Worm (Caenorhabditis elegans) whole organism, mixed stage, embryonic: ENCODE measurements around the gene vps-54.

ENCODE experiments used
- M03D4.4 ChIP-seq: sonication (generic microtip); optimal IDR thresholded peaks from 2 replicates; lab custom pipeline; 2017; ENCODE audit warnings: mild to moderate bottlenecking, missing genetic modification characterization, missing compliant biosample characterization
- bed-3 ChIP-seq: fragments of 200-800 bp; sonication (Bioruptor generic); optimal IDR thresholded peaks from 3 replicates; lab custom pipeline; 2018; ENCODE audit warnings: mild to moderate bottlenecking, missing genetic modification characterization, moderate library complexity, missing compliant biosample characterization
- blmp-1 ChIP-seq: fragments of 150-350 bp; optimal IDR thresholded peaks from 2 replicates; lab custom pipeline; 2014; ENCODE audit warnings: missing biosample characterization, missing genetic modification characterization
- ceh-39 ChIP-seq: fragments of 150-350 bp; optimal IDR thresholded peaks from 2 replicates; lab custom pipeline; 2014; ENCODE audit warnings: missing biosample characterization, missing genetic modification characterization
- ceh-43 ChIP-seq: fragments of 200-800 bp; sonication (Bioruptor generic); optimal IDR thresholded peaks from 2 replicates; lab custom pipeline; 2018; ENCODE audit warnings: mild to moderate bottlenecking, missing genetic modification characterization, moderate library complexity, missing compliant biosample characterization
- ceh-83 ChIP-seq: fragments of 200-800 bp; sonication (Bioruptor generic); optimal IDR thresholded peaks from 2 replicates; lab custom pipeline; 2018; ENCODE audit warnings: mild to moderate bottlenecking, missing genetic modification characterization, missing compliant biosample characterization
- ces-1 ChIP-seq: fragments of 150-350 bp; optimal IDR thresholded peaks from 2 replicates; lab custom pipeline; 2014; ENCODE audit warnings: missing biosample characterization, missing genetic modification reagents, missing genetic modification characterization
- cnd-1 ChIP-seq: fragments of 200-800 bp; sonication (Bioruptor generic); optimal IDR thresholded peaks from 2 replicates; lab custom pipeline; 2018; ENCODE audit warnings: mild to moderate bottlenecking, missing genetic modification characterization, missing compliant biosample characterization
- drap-1 ChIP-seq: fragments of 200-800 bp; sonication (Bioruptor generic); optimal IDR thresholded peaks from 3 replicates; lab custom pipeline; 2018; ENCODE audit warnings: mild to moderate bottlenecking, missing genetic modification characterization, missing compliant biosample characterization
- elt-1 ChIP-seq: sonication (generic microtip); optimal IDR thresholded peaks from 2 replicates; lab custom pipeline; 2017; ENCODE audit warnings: missing genetic modification characterization, mild to moderate bottlenecking, missing compliant biosample characterization, antibody characterized with exemption, moderate library complexity, borderline replicate concordance; ENCODE audit not compliant: insufficient read depth
- elt-3 ChIP-seq: fragments of 150-350 bp; optimal IDR thresholded peaks from 2 replicates; lab custom pipeline; 2014; ENCODE audit warnings: missing biosample characterization, missing genetic modification characterization
- flh-1 ChIP-seq: fragments of 200-800 bp; sonication (Bioruptor generic); optimal IDR thresholded peaks from 2 replicates; lab custom pipeline; 2018; ENCODE audit warnings: mild to moderate bottlenecking, missing genetic modification characterization, moderate library complexity, missing compliant biosample characterization
- ham-2 ChIP-seq: fragments of 200-800 bp; sonication (Bioruptor generic); optimal IDR thresholded peaks from 2 replicates; lab custom pipeline; 2018; ENCODE audit warnings: mild to moderate bottlenecking, missing genetic modification characterization, missing compliant biosample characterization
- hlh-1 ChIP-seq: fragments of 150-350 bp; optimal IDR thresholded peaks from 2 replicates; lab custom pipeline; 2014; ENCODE audit warnings: missing biosample characterization, missing genetic modification reagents, missing genetic modification characterization
- lin-13 ChIP-seq: fragments of 150-350 bp; optimal IDR thresholded peaks from 2 replicates; lab custom pipeline; 2014; ENCODE audit warnings: missing biosample characterization, missing genetic modification characterization
- lin-32 ChIP-seq: fragments of 200-800 bp; sonication (Bioruptor generic); optimal IDR thresholded peaks from 2 replicates; lab custom pipeline; 2018; ENCODE audit warnings: mild to moderate bottlenecking, missing genetic modification characterization, missing compliant biosample characterization
- lsy-2 ChIP-seq: fragments of 150-350 bp; optimal IDR thresholded peaks from 2 replicates; lab custom pipeline; 2014; ENCODE audit warnings: missing biosample characterization, missing genetic modification characterization
- mab-5 ChIP-seq: fragments of 150-350 bp; optimal IDR thresholded peaks from 2 replicates; lab custom pipeline; 2014; ENCODE audit warnings: missing biosample characterization, missing genetic modification characterization
- mep-1 ChIP-seq: fragments of 150-350 bp; optimal IDR thresholded peaks from 2 replicates; lab custom pipeline; 2017; ENCODE audit warnings: missing biosample characterization, missing genetic modification reagents, missing genetic modification characterization, inconsistent platforms
- mls-2 ChIP-seq: sonication (generic microtip); optimal IDR thresholded peaks from 2 replicates; lab custom pipeline; 2016; ENCODE audit warnings: mild to moderate bottlenecking, missing genetic modification characterization, moderate library complexity, missing compliant biosample characterization
- nhr-12 ChIP-seq: fragments of 150-350 bp; optimal IDR thresholded peaks from 2 replicates; lab custom pipeline; 2014; ENCODE audit warnings: missing biosample characterization, missing genetic modification characterization
- nhr-2 ChIP-seq: fragments of 150-350 bp; optimal IDR thresholded peaks from 2 replicates; lab custom pipeline; 2014; ENCODE audit warnings: missing biosample characterization, missing genetic modification characterization
- nhr-237 ChIP-seq: fragments of 150-350 bp; optimal IDR thresholded peaks from 2 replicates; lab custom pipeline; 2014; ENCODE audit warnings: missing biosample characterization, missing genetic modification characterization
- nhr-28 ChIP-seq: fragments of 150-350 bp; optimal IDR thresholded peaks from 2 replicates; lab custom pipeline; 2014; ENCODE audit warnings: missing biosample characterization, missing genetic modification characterization
- nhr-76 ChIP-seq: sonication (generic microtip); optimal IDR thresholded peaks from 2 replicates; lab custom pipeline; 2017; ENCODE audit warnings: missing biosample characterization, missing genetic modification characterization
- sem-2 ChIP-seq: fragments of 200-800 bp; sonication (Bioruptor generic); optimal IDR thresholded peaks from 2 replicates; lab custom pipeline; 2018; ENCODE audit warnings: mild to moderate bottlenecking, missing genetic modification characterization, missing compliant biosample characterization
- snpc-4 ChIP-seq: fragments of 150-350 bp; optimal IDR thresholded peaks from 2 replicates; lab custom pipeline; 2014; ENCODE audit warnings: missing biosample characterization, missing genetic modification characterization
- tbx-8 ChIP-seq: fragments of 200-800 bp; sonication (Bioruptor generic); optimal IDR thresholded peaks from 2 replicates; lab custom pipeline; 2018; ENCODE audit warnings: mild to moderate bottlenecking, missing genetic modification characterization, moderate library complexity, missing compliant biosample characterization
- unc-120 ChIP-seq: sonication (generic microtip); optimal IDR thresholded peaks from 2 replicates; lab custom pipeline; 2017; ENCODE audit warnings: missing genetic modification characterization, missing compliant biosample characterization; ENCODE audit not compliant: poor library complexity, severe bottlenecking
- unc-39 ChIP-seq: fragments of 150-350 bp; optimal IDR thresholded peaks from 2 replicates; lab custom pipeline; 2014; ENCODE audit warnings: missing biosample characterization, missing genetic modification characterization
- unc-62 ChIP-seq: fragments of 150-350 bp; optimal IDR thresholded peaks from 2 replicates; lab custom pipeline; 2014; ENCODE audit warnings: missing biosample characterization, missing genetic modification reagents, missing genetic modification characterization
- zip-8 ChIP-seq: fragments of 150-350 bp; optimal IDR thresholded peaks from 2 replicates; lab custom pipeline; 2014; ENCODE audit warnings: missing biosample characterization, missing genetic modification characterization
- ztf-11 ChIP-seq: fragments of 150-350 bp; optimal IDR thresholded peaks from 2 replicates; lab custom pipeline; 2014; ENCODE audit warnings: missing biosample characterization, missing genetic modification characterization

The vps-54 gene

ce11 chrV:10562817-10563216 is 13.4 kb downstream of the vps-54 start:
- TF ChIP-seq hlh-1 = no peak

DNA sequence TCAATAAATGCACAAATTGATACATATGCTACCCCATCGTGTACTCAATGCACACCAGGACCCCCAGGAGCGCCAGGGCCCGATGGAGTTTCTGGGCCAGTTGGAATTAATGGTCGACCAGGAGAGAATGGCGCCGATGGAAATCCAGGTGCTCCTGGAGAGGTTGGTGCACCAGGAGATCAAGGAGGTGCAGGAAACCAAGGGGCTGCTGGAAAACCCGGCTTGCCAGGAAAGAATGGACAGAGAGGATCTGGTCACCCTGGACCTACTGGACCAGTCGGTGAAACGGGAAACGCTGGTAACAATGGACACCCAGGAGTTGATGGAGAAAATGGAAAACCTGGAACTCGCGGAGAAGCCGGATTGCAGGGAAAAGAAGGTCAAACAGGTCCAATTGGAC is 14.6 kb downstream of the vps-54 start:
- TF ChIP-seq lin-13 (tag; lab: Kevin White, UChicago) (no peak), bed-3 (GFP tag; lab: Kevin White, UChicago) (no peak), unc-39 (tag; lab: Kevin White, UChicago) (no peak), elt-1 (no peak), mab-5 (tag; lab: Kevin White, UChicago) (no peak), cnd-1 (tag; lab: Kevin White, UChicago) (no peak), nhr-2 (no peak)

- TF ChIP-seq mls-2 (no peak), mep-1 (no peak), unc-39 (tag; lab: Kevin White, UChicago) (no peak), drap-1 (GFP tag; lab: Kevin White, UChicago) (no peak), ham-2 (GFP tag; lab: Kevin White, UChicago) (no peak), ceh-83 (GFP tag; lab: Kevin White, UChicago) (no peak), flh-1 (no peak), nhr-28 (tag; lab: Kevin White, UChicago) (no peak), nhr-12 (tag; lab: Kevin White, UChicago) (no peak), nhr-76 (tag; lab: Kevin White, UChicago) (no peak), sem-2 (GFP tag; lab: Kevin White, UChicago) (no peak), lin-13 (tag; lab: Kevin White, UChicago) (no peak), lsy-2 (tag; lab: Kevin White, UChicago) (no peak), ceh-39 (tag; lab: Kevin White, UChicago) (no peak)
These were observed 15.6 kb downstream of the vps-54 start, which contains the start of gene col-152 for ce11 chrV:10560621-10561020. TSS of gene col-152 (plus strand) at chrV:10560921.

- TF ChIP-seq nhr-76 (tag; lab: Kevin White, UChicago) (no peak), flh-1 (no peak), nhr-2 (no peak), sem-2 (GFP tag; lab: Kevin White, UChicago) (no peak), zip-8 (no peak), unc-120 (tag; lab: Kevin White, UChicago) (no peak), mls-2 (no peak), ceh-43 (GFP tag; lab: Kevin White, UChicago) (no peak), ceh-39 (tag; lab: Kevin White, UChicago) (no peak), mep-1 (no peak), ztf-11 (tag; lab: Kevin White, UChicago) (no peak), lin-32 (no peak), tbx-8 (GFP tag; lab: Kevin White, UChicago) (no peak), M03D4.4 (tag; lab: Kevin White, UChicago) (no peak), elt-1 (no peak), ceh-83 (GFP tag; lab: Kevin White, UChicago) (no peak), cnd-1 (tag; lab: Kevin White, UChicago) (no peak), snpc-4 (tag; lab: Kevin White, UChicago) (no peak), ham-2 (GFP tag; lab: Kevin White, UChicago) (no peak), elt-3 (tag; lab: Kevin White, UChicago) (no peak)
These were observed 18.5 kb downstream of the vps-54 start, which contains the start of gene best-14 for ce11 chrV:10557676-10558075. TSS of gene best-14 (plus strand) at chrV:10557976.

DNA sequence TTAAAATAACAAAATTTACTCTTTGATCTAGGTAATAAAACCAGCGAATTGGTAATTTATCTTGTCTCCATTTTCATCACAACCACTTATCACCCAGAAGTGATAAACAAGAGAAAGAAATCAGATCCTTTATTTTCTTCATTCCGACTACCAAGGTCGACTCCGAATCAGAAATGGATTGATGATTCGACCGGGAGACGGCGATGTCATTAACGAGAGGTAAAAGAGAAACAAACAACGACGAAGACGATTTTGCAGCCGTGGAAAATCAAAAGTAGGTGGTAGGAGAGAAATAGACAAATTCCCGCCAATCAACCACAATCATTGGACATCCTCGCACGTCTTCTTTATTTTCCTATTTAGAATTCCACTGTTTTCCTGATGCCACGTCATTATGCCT is 19.1 kb downstream of the vps-54 start:
- no peak for TF ChIP-seq mep-1
- no peak for TF ChIP-seq lsy-2 (tag; lab: Kevin White, UChicago)
- no peak for TF ChIP-seq ceh-83 (GFP tag; lab: Kevin White, UChicago)
- TF ChIP-seq tbx-8 (GFP tag; lab: Kevin White, UChicago) = no peak
- TF ChIP-seq cnd-1 (tag; lab: Kevin White, UChicago) = no peak
- no peak for TF ChIP-seq ces-1 (GFP tag; lab: Kevin White, UChicago)
- TF ChIP-seq nhr-237 (tag; lab: Kevin White, UChicago) = no peak
- TF ChIP-seq flh-1 = no peak
- no peak for TF ChIP-seq sem-2 (GFP tag; lab: Kevin White, UChicago)
- no peak for TF ChIP-seq bed-3 (GFP tag; lab: Kevin White, UChicago)
- no peak for TF ChIP-seq nhr-76 (tag; lab: Kevin White, UChicago)
- TF ChIP-seq blmp-1 (tag; lab: Kevin White, UChicago) = no peak
- no peak for TF ChIP-seq nhr-2
- no peak for TF ChIP-seq lin-13 (tag; lab: Kevin White, UChicago)
- TF ChIP-seq ham-2 (GFP tag; lab: Kevin White, UChicago) = no peak
- no peak for TF ChIP-seq lin-32
- no peak for TF ChIP-seq zip-8
- no peak for TF ChIP-seq hlh-1
- no peak for TF ChIP-seq unc-62
